Worm (Caenorhabditis elegans) whole organism, late embryonic: Measurements from ENCODE around the gene nlp-71.

Experiments used
- C38D4.7 ChIP-seq: fragments of 200-800 bp; sonication (Bioruptor generic); optimal IDR thresholded peaks from 2 replicates; lab custom pipeline; 2018; ENCODE audit warnings: mild to moderate bottlenecking, missing genetic modification characterization, moderate library complexity, missing compliant biosample characterization
- K09A11.1 ChIP-seq: sonication (generic microtip); optimal IDR thresholded peaks from 2 replicates; lab custom pipeline; 2017; ENCODE audit warnings: antibody characterized with exemption, mild to moderate bottlenecking, missing genetic modification characterization, missing compliant biosample characterization; ENCODE audit not compliant: insufficient read depth
- T23F11.4 ChIP-seq: fragments of 200-800 bp; sonication (Bioruptor generic); optimal IDR thresholded peaks from 2 replicates; lab custom pipeline; 2018; ENCODE audit warnings: mild to moderate bottlenecking, missing genetic modification characterization, missing compliant biosample characterization
- Y22D7AL.16 ChIP-seq: sonication (generic microtip); optimal IDR thresholded peaks from 2 replicates; lab custom pipeline; 2016; ENCODE audit warnings: missing genetic modification characterization, missing compliant biosample characterization
- ahr-1 ChIP-seq: sonication (generic microtip); optimal IDR thresholded peaks from 2 replicates; lab custom pipeline; 2016; ENCODE audit warnings: missing genetic modification characterization, missing compliant biosample characterization
- ama-1 ChIP-seq: fragments of 150-350 bp; optimal IDR thresholded peaks from 2 replicates; lab custom pipeline; 2014
- ceh-14 ChIP-seq: sonication (generic microtip); optimal IDR thresholded peaks from 2 replicates; lab custom pipeline; 2016; ENCODE audit warnings: missing genotype, missing genetic modification characterization, missing compliant biosample characterization
- ceh-18 ChIP-seq: sonication (generic microtip); optimal IDR thresholded peaks from 2 replicates; lab custom pipeline; 2016; ENCODE audit warnings: missing genetic modification characterization, missing compliant biosample characterization
- ceh-2 ChIP-seq: sonication (generic microtip); optimal IDR thresholded peaks from 2 replicates; lab custom pipeline; 2016; ENCODE audit warnings: missing genotype, missing genetic modification characterization, missing compliant biosample characterization
- ceh-31 ChIP-seq: sonication (generic microtip); optimal IDR thresholded peaks from 2 replicates; lab custom pipeline; 2016; ENCODE audit warnings: missing genetic modification characterization, missing compliant biosample characterization
- ceh-34 ChIP-seq: sonication (generic microtip); optimal IDR thresholded peaks from 2 replicates; lab custom pipeline; 2016; ENCODE audit warnings: mild to moderate bottlenecking, missing genetic modification characterization, missing compliant biosample characterization
- ceh-45 ChIP-seq: fragments of 200-800 bp; sonication (Bioruptor generic); IDR thresholded peaks from 2 replicates; pipeline ENCODE4 v1.3.6; 2022; ENCODE audit warnings: missing genetic modification reagents, missing genetic modification characterization, missing compliant biosample characterization
- ceh-48 ChIP-seq: sonication (generic microtip); optimal IDR thresholded peaks from 2 replicates; lab custom pipeline; 2016; ENCODE audit warnings: missing genetic modification characterization, inconsistent platforms, missing compliant biosample characterization
- ceh-6 ChIP-seq: fragments of 200-800 bp; sonication (Bioruptor generic); optimal IDR thresholded peaks from 2 replicates; lab custom pipeline; 2018; ENCODE audit warnings: mild to moderate bottlenecking, missing genetic modification characterization, missing compliant biosample characterization
- che-1 ChIP-seq: sonication (generic microtip); optimal IDR thresholded peaks from 2 replicates; lab custom pipeline; 2016; ENCODE audit warnings: mild to moderate bottlenecking, missing genetic modification characterization, missing compliant biosample characterization
- dmd-4 ChIP-seq: sonication (generic microtip); optimal IDR thresholded peaks from 2 replicates; lab custom pipeline; 2016; ENCODE audit warnings: borderline replicate concordance, missing genetic modification characterization, missing compliant biosample characterization
- elt-2 ChIP-seq: sonication (generic microtip); optimal IDR thresholded peaks from 2 replicates; lab custom pipeline; 2016; ENCODE audit warnings: missing genetic modification reagents, missing genetic modification characterization, missing compliant biosample characterization
- elt-4 ChIP-seq: sonication (generic microtip); optimal IDR thresholded peaks from 2 replicates; lab custom pipeline; 2016; ENCODE audit warnings: missing genetic modification characterization, missing compliant biosample characterization
- ets-4 ChIP-seq: sonication (generic microtip); optimal IDR thresholded peaks from 2 replicates; lab custom pipeline; 2016; ENCODE audit warnings: missing genetic modification characterization, missing compliant biosample characterization
- fax-1 ChIP-seq: sonication (generic microtip); optimal IDR thresholded peaks from 2 replicates; lab custom pipeline; 2016; ENCODE audit warnings: missing genotype, missing genetic modification characterization, missing compliant biosample characterization
- fkh-10 ChIP-seq: fragments of 150-350 bp; optimal IDR thresholded peaks from 2 replicates; lab custom pipeline; 2014; ENCODE audit warnings: missing biosample characterization, missing genetic modification reagents, missing genetic modification characterization
- fkh-6 ChIP-seq: sonication (generic microtip); optimal IDR thresholded peaks from 2 replicates; lab custom pipeline; 2016; ENCODE audit warnings: missing genetic modification characterization, missing compliant biosample characterization
- hlh-13 ChIP-seq: fragments of 200-800 bp; sonication (Bioruptor generic); optimal IDR thresholded peaks from 2 replicates; lab custom pipeline; 2018; ENCODE audit warnings: mild to moderate bottlenecking, missing genetic modification characterization, missing compliant biosample characterization
- hlh-15 ChIP-seq: sonication (generic microtip); optimal IDR thresholded peaks from 2 replicates; lab custom pipeline; 2016; ENCODE audit warnings: missing genetic modification characterization, missing compliant biosample characterization
- hlh-30 ChIP-seq: sonication (generic microtip); optimal IDR thresholded peaks from 2 replicates; lab custom pipeline; 2017; ENCODE audit warnings: antibody characterized with exemption, missing genetic modification characterization, missing compliant biosample characterization; ENCODE audit not compliant: insufficient read depth
- hlh-6 ChIP-seq: sonication (generic microtip); optimal IDR thresholded peaks from 2 replicates; lab custom pipeline; 2016; ENCODE audit warnings: missing genotype, missing genetic modification characterization, missing compliant biosample characterization
- lim-6 ChIP-seq: sonication (generic microtip); optimal IDR thresholded peaks from 2 replicates; lab custom pipeline; 2016; ENCODE audit warnings: missing genetic modification characterization, missing compliant biosample characterization
- lin-11 ChIP-seq: fragments of 200-800 bp; sonication (Bioruptor generic); optimal IDR thresholded peaks from 2 replicates; lab custom pipeline; 2018; ENCODE audit warnings: mild to moderate bottlenecking, missing genetic modification characterization, missing compliant biosample characterization
- madf-2 ChIP-seq: sonication (generic microtip); optimal IDR thresholded peaks from 2 replicates; lab custom pipeline; 2017; ENCODE audit warnings: missing genetic modification characterization, missing compliant biosample characterization
- mec-3 ChIP-seq: sonication (generic microtip); optimal IDR thresholded peaks from 2 replicates; lab custom pipeline; 2016; ENCODE audit warnings: borderline replicate concordance, missing genetic modification characterization, missing compliant biosample characterization
- nfya-1 ChIP-seq: sonication (generic microtip); optimal IDR thresholded peaks from 2 replicates; lab custom pipeline; 2017; ENCODE audit warnings: missing genetic modification characterization, mild to moderate bottlenecking, missing compliant biosample characterization, antibody characterized with exemption, moderate library complexity
- npax-4 ChIP-seq: sonication (generic microtip); optimal IDR thresholded peaks from 2 replicates; lab custom pipeline; 2016; ENCODE audit warnings: missing genetic modification characterization, missing compliant biosample characterization
- odd-2 ChIP-seq: sonication (generic microtip); optimal IDR thresholded peaks from 2 replicates; lab custom pipeline; 2017; ENCODE audit warnings: antibody characterized with exemption, mild to moderate bottlenecking, missing genetic modification characterization, missing compliant biosample characterization
- pag-3 ChIP-seq: sonication (generic microtip); optimal IDR thresholded peaks from 2 replicates; lab custom pipeline; 2016; ENCODE audit warnings: missing compliant biosample characterization, missing genetic modification characterization, borderline replicate concordance
- pat-9 ChIP-seq: fragments of 200-800 bp; sonication (Bioruptor generic); optimal IDR thresholded peaks from 2 replicates; lab custom pipeline; 2018; ENCODE audit warnings: mild to moderate bottlenecking, missing genetic modification characterization, moderate library complexity, missing compliant biosample characterization
- pha-4 ChIP-seq: fragments of 150-350 bp; optimal IDR thresholded peaks from 2 replicates; lab custom pipeline; 2018; ENCODE audit warnings: missing biosample characterization, missing genetic modification reagents, missing genetic modification characterization
- pqm-1 ChIP-seq: sonication (generic microtip); optimal IDR thresholded peaks from 2 replicates; lab custom pipeline; 2016; ENCODE audit warnings: missing genetic modification characterization, missing compliant biosample characterization
- pros-1 ChIP-seq: fragments of 150-350 bp; optimal IDR thresholded peaks from 2 replicates; lab custom pipeline; 2014; ENCODE audit warnings: missing biosample characterization, missing genetic modification reagents, missing genetic modification characterization
- rnt-1 ChIP-seq: sonication (generic microtip); optimal IDR thresholded peaks from 2 replicates; lab custom pipeline; 2016; ENCODE audit warnings: missing genetic modification characterization, missing compliant biosample characterization
- sdc-2 ChIP-seq: sonication (generic microtip); optimal IDR thresholded peaks from 2 replicates; lab custom pipeline; 2016; ENCODE audit warnings: missing genotype, missing genetic modification characterization, missing compliant biosample characterization
- sox-4 ChIP-seq: sonication (generic microtip); optimal IDR thresholded peaks from 2 replicates; lab custom pipeline; 2017; ENCODE audit warnings: mild to moderate bottlenecking, missing genetic modification characterization, inconsistent platforms, missing compliant biosample characterization
- syd-9 ChIP-seq: sonication (generic microtip); optimal IDR thresholded peaks from 2 replicates; lab custom pipeline; 2016; ENCODE audit warnings: mild to moderate bottlenecking, missing genetic modification characterization, moderate library complexity, missing compliant biosample characterization
- tbx-2 ChIP-seq: sonication (generic microtip); optimal IDR thresholded peaks from 2 replicates; lab custom pipeline; 2016; ENCODE audit warnings: missing genetic modification characterization, missing compliant biosample characterization
- tbx-7 ChIP-seq: sonication (generic microtip); optimal IDR thresholded peaks from 2 replicates; lab custom pipeline; 2016; ENCODE audit warnings: missing genotype, missing genetic modification characterization, missing compliant biosample characterization
- unc-3 ChIP-seq, 2 experiments: fragments of 200-800 bp in 1 of 2; sonication (Bioruptor generic) in 1 of 2; sonication (generic microtip) in 1 of 2; conservative IDR thresholded peaks in 1 of 2; optimal IDR thresholded peaks in 1 of 2; 2 replicates each; pipeline versions ENCODE4 v1.3.6 to Lab custom; 2016 to 2022; ENCODE audit warnings: missing compliant biosample characterization in 2 of 2, missing genetic modification characterization in 2 of 2, missing genetic modification reagents in 1 of 2
- unc-42 ChIP-seq: sonication (generic microtip); optimal IDR thresholded peaks from 2 replicates; lab custom pipeline; 2016; ENCODE audit warnings: missing genotype, missing genetic modification characterization, missing compliant biosample characterization
- unc-55 ChIP-seq: sonication (generic microtip); optimal IDR thresholded peaks from 2 replicates; lab custom pipeline; 2017; ENCODE audit warnings: missing biosample characterization, missing genetic modification reagents, missing genetic modification characterization
- zip-5 ChIP-seq: sonication (generic microtip); optimal IDR thresholded peaks from 2 replicates; lab custom pipeline; 2016; ENCODE audit warnings: missing genetic modification characterization, missing compliant biosample characterization

nlp-71 gene

ce11 chrIV:6417612-6418011 lies 4.2 kb upstream of the nlp-71 start:
- no peak for TF ChIP-seq ahr-1
- TF ChIP-seq ceh-2: no peak
- no peak for TF ChIP-seq pros-1 (tag; lab: Kevin White, UChicago)
- no peak for TF ChIP-seq hlh-15
- TF ChIP-seq ceh-14 (tag; lab: Kevin White, UChicago): no peak

- no peak for TF ChIP-seq pqm-1
- no peak for TF ChIP-seq fkh-10
- TF ChIP-seq fkh-6 (tag; lab: Kevin White, UChicago): no peak
- TF ChIP-seq dmd-4 (tag; lab: Kevin White, UChicago): no peak
- TF ChIP-seq ceh-45 (GFP tag; lab: Robert Waterston, UW): no peak
- TF ChIP-seq pha-4: no peak
- no peak for TF ChIP-seq che-1 (tag; lab: Kevin White, UChicago)
- TF ChIP-seq T23F11.4 (GFP tag; lab: Kevin White, UChicago): no peak
- no peak for TF ChIP-seq sox-4 (tag; lab: Kevin White, UChicago)
- TF ChIP-seq ceh-31: no peak
- no peak for TF ChIP-seq tbx-2 (tag; lab: Kevin White, UChicago)
- TF ChIP-seq hlh-15: no peak
- no peak for TF ChIP-seq zip-5 (tag; lab: Kevin White, UChicago)
- TF ChIP-seq ceh-48 (tag; lab: Kevin White, UChicago): no peak
- TF ChIP-seq C38D4.7: no peak
- no peak for TF ChIP-seq elt-2 (tag; lab: Kevin White, UChicago)
- no peak for TF ChIP-seq ahr-1
These were observed 3.2 kb upstream of the nlp-71 start, which contains the start of gene Y73B6BL.22 for ce11 chrIV:6416553-6416952. Gene Y73B6BL.22, minus strand, starts transcription at chrIV:6416653.

- TF ChIP-seq mec-3 (tag; lab: Kevin White, UChicago) (no peak), pag-3 (tag; lab: Kevin White, UChicago) (no peak), rnt-1 (tag; lab: Kevin White, UChicago) (no peak), npax-4 (tag; lab: Kevin White, UChicago) (no peak), ama-1 (no peak), unc-55 (GFP tag; lab: Kevin White, UChicago) (peak; percentile 3), che-1 (tag; lab: Kevin White, UChicago) (no peak), Y22D7AL.16 (tag; lab: Kevin White, UChicago) (no peak), fkh-6 (tag; lab: Kevin White, UChicago) (no peak), pat-9 (no peak), unc-3 (GFP tag; conservative IDR thresholded peaks at IDR 0.05; lab: Robert Waterston, UW) (no peak), unc-3 (tag; optimal IDR thresholded peaks at IDR 0.05; lab: Kevin White, UChicago) (no peak), syd-9 (no peak), lim-6 (tag; lab: Kevin White, UChicago) (no peak), zip-5 (tag; lab: Kevin White, UChicago) (no peak), unc-42 (tag; lab: Kevin White, UChicago) (peak; percentile 55), nfya-1 (peak; percentile 26), tbx-2 (tag; lab: Kevin White, UChicago) (peak; percentile 15), sdc-2 (tag; lab: Kevin White, UChicago) (no peak), ets-4 (tag; lab: Kevin White, UChicago) (no peak), tbx-7 (no peak), C38D4.7 (no peak), madf-2 (no peak), elt-4 (tag; lab: Kevin White, UChicago) (no peak), fax-1 (no peak), ceh-31 (peak; percentile 30), hlh-13 (GFP tag; lab: Kevin White, UChicago) (no peak), dmd-4 (tag; lab: Kevin White, UChicago) (no peak), ceh-34 (tag; lab: Kevin White, UChicago) (no peak), odd-2 (tag; lab: Kevin White, UChicago) (no peak), ceh-6 (GFP tag; lab: Kevin White, UChicago) (no peak), lin-11 (no peak), K09A11.1 (tag; lab: Kevin White, UChicago) (no peak), hlh-30 (no peak), ceh-18 (no peak), pha-4 (no peak), hlh-6 (tag; lab: Kevin White, UChicago) (no peak), pros-1 (tag; lab: Kevin White, UChicago) (no peak), elt-2 (tag; lab: Kevin White, UChicago) (no peak)
These were observed 1.8 kb upstream of the nlp-71 start, which contains the start of gene exos-2 for ce11 chrIV:6415149-6415548. Gene exos-2, plus strand, starts transcription at chrIV:6415478.
